Worm (Caenorhabditis elegans): ENCODE results near the gene R148.7.

Gene R148.7

ce11 chrIII:3183377-3183776, 14.8 kb downstream of the R148.7 start, which contains the start of gene lmtr-5:
Gene lmtr-5, plus strand, starts transcription at chrIII:3183677.
- TF ChIP-seq ztf-11 (tag; optimal IDR thresholded peaks at IDR 0.05) (no peak), lin-39 (tag; optimal IDR thresholded peaks at IDR 0.05) (no peak), nhr-76 (tag; optimal IDR thresholded peaks at IDR 0.05) (no peak), ceh-82 (tag; optimal IDR thresholded peaks at IDR 0.05) (no peak), skn-1 (tag; optimal IDR thresholded peaks at IDR 0.05) (no peak), nhr-12 (tag; optimal IDR thresholded peaks at IDR 0.05) (no peak), fkh-2 (tag; optimal IDR thresholded peaks at IDR 0.05) (no peak)

ce11 chrIII:3179855-3180254, 18.4 kb downstream of the R148.7 start:
- TF ChIP-seq pqm-1 (tag; optimal IDR thresholded peaks at IDR 0.05) (no peak), elt-2 (tag; optimal IDR thresholded peaks at IDR 0.05) (no peak), nhr-77 (tag; optimal IDR thresholded peaks at IDR 0.05) (no peak), pha-4 (tag; optimal IDR thresholded peaks at IDR 0.05) (no peak), ztf-11 (tag; optimal IDR thresholded peaks at IDR 0.05) (no peak), R02D3.7 (tag; optimal IDR thresholded peaks at IDR 0.05) (no peak), sea-2 (GFP tag; optimal IDR thresholded peaks at IDR 0.05) (no peak), nhr-28 (tag; optimal IDR thresholded peaks at IDR 0.05) (no peak), mdl-1 (tag; optimal IDR thresholded peaks at IDR 0.05) (no peak), ztf-4 (tag; optimal IDR thresholded peaks at IDR 0.05) (no peak), nhr-11 (tag; optimal IDR thresholded peaks at IDR 0.05) (no peak), nhr-23 (tag; optimal IDR thresholded peaks at IDR 0.05) (no peak), nhr-12 (tag; optimal IDR thresholded peaks at IDR 0.05) (no peak)

ce11 chrIII:3176775-3177174, 21.4 kb downstream of the R148.7 start:
- TF ChIP-seq daf-12 (tag; optimal IDR thresholded peaks at IDR 0.05) (no peak), nhr-237 (tag; optimal IDR thresholded peaks at IDR 0.05) (no peak), fkh-2 (tag; optimal IDR thresholded peaks at IDR 0.05) (no peak), ceh-82 (tag; optimal IDR thresholded peaks at IDR 0.05) (no peak), ama-1 (optimal IDR thresholded peaks at IDR 0.05) (no peak), unc-62 (GFP tag; optimal IDR thresholded peaks at IDR 0.05) (no peak), aly-2 (tag; optimal IDR thresholded peaks at IDR 0.05) (no peak), ZK546.5 (tag; optimal IDR thresholded peaks at IDR 0.05) (no peak), egl-27 (tag; optimal IDR thresholded peaks at IDR 0.05) (no peak), ceh-9 (tag; optimal IDR thresholded peaks at IDR 0.05) (no peak), snpc-4 (tag; optimal IDR thresholded peaks at IDR 0.05) (no peak), ztf-11 (tag; optimal IDR thresholded peaks at IDR 0.05) (no peak), pqm-1 (tag; optimal IDR thresholded peaks at IDR 0.05) (no peak), R02D3.7 (tag; optimal IDR thresholded peaks at IDR 0.05) (no peak), mml-1 (tag; optimal IDR thresholded peaks at IDR 0.05) (no peak), mdl-1 (tag; optimal IDR thresholded peaks at IDR 0.05) (no peak)

ce11 chrIII:3174985-3175384, 23.2 kb downstream of the R148.7 start, which contains the start of gene R148.3:
Gene R148.3, plus strand, starts transcription at chrIII:3175331.
- TF ChIP-seq fkh-10 (GFP tag; optimal IDR thresholded peaks at IDR 0.05) (no peak), nhr-43 (tag; optimal IDR thresholded peaks at IDR 0.05; ENCODE audit: poor library complexity, severe bottlenecking) (peak; percentile 32), nfya-1 (tag; optimal IDR thresholded peaks at IDR 0.05; ENCODE audit: insufficient read depth) (peak; percentile 58), ceh-9 (tag; optimal IDR thresholded peaks at IDR 0.05) (no peak), mdl-1 (tag; optimal IDR thresholded peaks at IDR 0.05) (peak; percentile 54), snpc-4 (tag; optimal IDR thresholded peaks at IDR 0.05) (no peak), lin-15B (tag; optimal IDR thresholded peaks at IDR 0.05) (peak; percentile 10), elt-2 (tag; optimal IDR thresholded peaks at IDR 0.05) (peak; percentile 8), lin-39 (tag; optimal IDR thresholded peaks at IDR 0.05) (peak; percentile 30), nhr-25 (tag; optimal IDR thresholded peaks at IDR 0.05) (no peak), hmg-11 (tag; optimal IDR thresholded peaks at IDR 0.05) (peak; percentile 81), pha-4 (tag; optimal IDR thresholded peaks at IDR 0.05) (peak; percentile 52), R02D3.7 (tag; optimal IDR thresholded peaks at IDR 0.05) (peak; percentile 29), ceh-28 (tag; optimal IDR thresholded peaks at IDR 0.05) (peak; percentile 38), ceh-16 (tag; optimal IDR thresholded peaks at IDR 0.05) (no peak), unc-39 (tag; optimal IDR thresholded peaks at IDR 0.05) (no peak)

Data from whole organism, L3 larva.